Fruit fly (Drosophila melanogaster) whole organism: Measurements from ENCODE around the gene Adhr.

Experiments used
- CG8478 ChIP-seq: fragments of >200 bp; optimal IDR thresholded peaks from 2 replicates; lab custom pipeline; 2018; ENCODE audit warnings: inconsistent platforms
- Dll ChIP-seq: fragments of >200 bp; optimal IDR thresholded peaks from 2 replicates; lab custom pipeline; 2017
- EcR ChIP-seq, 2 experiments: fragments of >200 bp; optimal IDR thresholded peaks; 2 replicates each; lab custom pipeline; 2017; ENCODE audit warnings: missing biosample characterization in 2 of 2, missing genetic modification characterization in 2 of 2, missing genetic modification reagents in 2 of 2
- pan ChIP-seq: fragments of >200 bp; optimal IDR thresholded peaks from 2 replicates; lab custom pipeline; 2017
- psq ChIP-seq: fragments of >200 bp; optimal IDR thresholded peaks from 2 replicates; lab custom pipeline; 2017
- usp ChIP-seq: fragments of >200 bp; optimal IDR thresholded peaks from 2 replicates; lab custom pipeline; 2017; ENCODE audit warnings: missing biosample characterization, missing genetic modification characterization, mixed read lengths

DNA sequence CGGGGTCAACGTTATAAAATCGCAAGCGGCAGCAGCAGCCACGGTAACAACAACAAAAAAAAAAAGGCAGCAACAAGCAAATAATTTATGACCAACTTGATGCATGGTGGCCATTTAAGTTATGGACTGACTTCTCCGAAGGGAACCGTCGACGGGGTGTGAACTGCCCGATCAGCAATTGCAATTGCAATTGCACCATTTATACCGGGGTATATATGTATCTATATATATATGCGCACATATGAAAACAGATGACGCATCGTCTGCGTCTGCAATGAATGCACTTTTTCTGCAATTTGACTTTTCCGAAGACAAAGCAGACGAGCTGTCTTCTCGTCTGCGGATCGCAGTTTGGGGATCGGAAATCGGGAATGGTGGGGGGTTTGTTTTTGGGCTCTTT lies 47.8 kb downstream of the Adhr start:
- no peak for TF ChIP-seq psq (lab: Kevin White, UChicago)
- no peak for TF ChIP-seq Dll (lab: Kevin White, UChicago)
- no peak for TF ChIP-seq CG8478 (lab: Kevin White, UChicago)
- no peak for TF ChIP-seq usp (GFP tag; lab: Kevin White, UChicago)
- no peak for TF ChIP-seq pan
- no peak for TF ChIP-seq EcR (GFP tag; optimal IDR thresholded peaks at IDR 0.05; lab: Kevin White, UChicago)
